Worm (Caenorhabditis elegans) whole organism, L1 larva: Measurements from ENCODE around the gene plk-1.

Experiments used
- ama-1 ChIP-seq: fragments of 150-350 bp; optimal IDR thresholded peaks from 2 replicates; lab custom pipeline; 2014
- elt-3 ChIP-seq, 6 experiments: fragments of 150-350 bp in 1 of 6; sonication (generic microtip); optimal IDR thresholded peaks; 2 replicates each; lab custom pipeline; 2017 to 2018; ENCODE audit warnings: missing biosample characterization in 6 of 6, missing genetic modification characterization in 6 of 6, inconsistent platforms in 1 of 6
- jun-1 ChIP-seq: fragments of 150-350 bp; optimal IDR thresholded peaks from 2 replicates; lab custom pipeline; 2014; ENCODE audit warnings: missing biosample characterization, missing genetic modification reagents, missing genetic modification characterization
- nhr-12 ChIP-seq: sonication (generic microtip); optimal IDR thresholded peaks from 2 replicates; lab custom pipeline; 2017; ENCODE audit warnings: missing biosample characterization, missing genetic modification characterization
- nhr-76 ChIP-seq: sonication (generic microtip); optimal IDR thresholded peaks from 2 replicates; lab custom pipeline; 2017; ENCODE audit warnings: missing biosample characterization, missing genetic modification characterization
- nhr-90 ChIP-seq: sonication (generic microtip); optimal IDR thresholded peaks from 2 replicates; lab custom pipeline; 2016; ENCODE audit warnings: mild to moderate bottlenecking, missing genetic modification characterization, missing compliant biosample characterization; ENCODE audit not compliant: poor library complexity
- pax-3 ChIP-seq: fragments of 200-800 bp; sonication (Bioruptor generic); optimal IDR thresholded peaks from 2 replicates; lab custom pipeline; 2018; ENCODE audit warnings: mild to moderate bottlenecking, missing genetic modification characterization, moderate library complexity, missing compliant biosample characterization
- snpc-4 ChIP-seq: fragments of 150-350 bp; optimal IDR thresholded peaks from 2 replicates; lab custom pipeline; 2014; ENCODE audit warnings: missing biosample characterization, missing genetic modification characterization
- swsn-7 ChIP-seq: sonication (generic microtip); optimal IDR thresholded peaks from 2 replicates; lab custom pipeline; 2016; ENCODE audit warnings: missing genetic modification characterization, missing compliant biosample characterization
- unc-130 ChIP-seq: fragments of 150-350 bp; optimal IDR thresholded peaks from 2 replicates; lab custom pipeline; 2017; ENCODE audit warnings: missing biosample characterization, missing genetic modification characterization, inconsistent platforms
- unc-62 ChIP-seq: fragments of 150-350 bp; optimal IDR thresholded peaks from 2 replicates; lab custom pipeline; 2014; ENCODE audit warnings: missing biosample characterization, missing genetic modification reagents, missing genetic modification characterization

ce11 chrIII:8142217-8142616 is 41.1 kb downstream of the plk-1 start:
- no peak for TF ChIP-seq unc-62 (GFP tag; lab: Kevin White, UChicago)
- TF ChIP-seq jun-1 (tag; lab: Kevin White, UChicago), result no peak
- TF ChIP-seq snpc-4, result no peak
- TF ChIP-seq elt-3 (tag; optimal IDR thresholded peaks at IDR 0.05; lab: Kevin White, UChicago), result no peak
- TF ChIP-seq nhr-76 (tag; lab: Kevin White, UChicago), result no peak
- TF ChIP-seq nhr-90 (tag; lab: Kevin White, UChicago), result no peak
- TF ChIP-seq swsn-7, result no peak
- no peak for TF ChIP-seq pax-3 (tag; lab: Kevin White, UChicago)
- no peak for TF ChIP-seq unc-130 (tag; lab: Kevin White, UChicago)
- TF ChIP-seq ama-1 (lab: Kevin White, UChicago), result no peak
- TF ChIP-seq nhr-12 (tag; lab: Kevin White, UChicago), result no peak
